Fruit fly (Drosophila melanogaster) whole organism, adult: ENCODE results near the gene CG43658.
A peak's percentile ranks its signal among the peaks of the same experiment; 100 is the strongest.

ENCODE experiments used
- CG11617 ChIP-seq: fragments of 200-800 bp; sonication (Bioruptor generic); optimal IDR thresholded peaks from 2 replicates; lab custom pipeline; 2017; ENCODE audit warnings: mild to moderate bottlenecking, missing biosample characterization, missing genetic modification reagents, missing genetic modification characterization
- CG12768 ChIP-seq: fragments of 200-800 bp; sonication (Bioruptor generic); optimal IDR thresholded peaks from 2 replicates; lab custom pipeline; 2017; ENCODE audit warnings: missing biosample characterization, missing genetic modification characterization, mild to moderate bottlenecking, moderate library complexity, missing genetic modification reagents
- CG14711 ChIP-seq: fragments of 200-800 bp; sonication (Bioruptor generic); optimal IDR thresholded peaks from 2 replicates; lab custom pipeline; 2018; ENCODE audit warnings: missing biosample characterization, mild to moderate bottlenecking, missing genetic modification characterization, moderate library complexity
- CG1620 ChIP-seq: fragments of 200-800 bp; sonication (Bioruptor generic); optimal IDR thresholded peaks from 2 replicates; lab custom pipeline; 2016; ENCODE audit warnings: missing biosample characterization, missing genetic modification characterization
- CG33017 ChIP-seq: fragments of 200-800 bp; sonication (Bioruptor generic); optimal IDR thresholded peaks from 2 replicates; lab custom pipeline; 2018; ENCODE audit warnings: missing biosample characterization, mild to moderate bottlenecking, missing genetic modification characterization, moderate library complexity
- CG5204 ChIP-seq: fragments of 200-800 bp; sonication (Bioruptor generic); optimal IDR thresholded peaks from 2 replicates; lab custom pipeline; 2016; ENCODE audit warnings: missing biosample characterization, missing genetic modification characterization
- CG7045 ChIP-seq: fragments of 200-800 bp; sonication (Bioruptor generic); optimal IDR thresholded peaks from 2 replicates; lab custom pipeline; 2017; ENCODE audit warnings: missing biosample characterization, mild to moderate bottlenecking, missing genetic modification characterization
- CG7101 ChIP-seq: fragments of 200-800 bp; sonication (Bioruptor generic); optimal IDR thresholded peaks from 2 replicates; lab custom pipeline; 2018; ENCODE audit warnings: missing biosample characterization, mild to moderate bottlenecking, missing genetic modification characterization, moderate library complexity
- Clk ChIP-seq: fragments of 200-800 bp; sonication (Bioruptor generic); optimal IDR thresholded peaks from 2 replicates; lab custom pipeline; 2017; ENCODE audit warnings: missing biosample characterization, missing genetic modification characterization
- Crg-1 ChIP-seq: fragments of 200-800 bp; sonication (Bioruptor generic); optimal IDR thresholded peaks from 2 replicates; lab custom pipeline; 2016; ENCODE audit warnings: missing biosample characterization, missing genetic modification characterization
- Hr96 ChIP-seq: fragments of 200-800 bp; sonication (Bioruptor generic); optimal IDR thresholded peaks from 2 replicates; lab custom pipeline; 2016; ENCODE audit warnings: missing biosample characterization, missing genetic modification characterization
- Mnt ChIP-seq: fragments of 200-800 bp; sonication (Bioruptor generic); optimal IDR thresholded peaks from 2 replicates; lab custom pipeline; 2016; ENCODE audit warnings: missing biosample characterization, mild to moderate bottlenecking, missing genetic modification characterization
- bab1 ChIP-seq: fragments of 200-800 bp; sonication (Bioruptor generic); optimal IDR thresholded peaks from 3 replicates; lab custom pipeline; 2019; ENCODE audit warnings: missing biosample characterization, mild to moderate bottlenecking, missing genetic modification characterization, moderate library complexity
- cic ChIP-seq: fragments of 200-800 bp; sonication (Bioruptor generic); optimal IDR thresholded peaks from 2 replicates; lab custom pipeline; 2017; ENCODE audit warnings: missing biosample characterization, mild to moderate bottlenecking, missing genetic modification characterization, moderate library complexity
- cnc ChIP-seq, 2 experiments: fragments of >200 bp; optimal IDR thresholded peaks; 2 replicates each; lab custom pipeline; 2017
- kay ChIP-seq: fragments of 200-800 bp; sonication (Bioruptor generic); peaks from one replicate; lab custom pipeline; 2016; ENCODE audit warnings: missing biosample characterization, missing genetic modification characterization, borderline replicate concordance
- ovo ChIP-seq: fragments of 200-800 bp; sonication (Bioruptor generic); optimal IDR thresholded peaks from 2 replicates; lab custom pipeline; 2016; ENCODE audit warnings: missing biosample characterization, missing genetic modification characterization
- pad ChIP-seq: fragments of 200-800 bp; sonication (Bioruptor generic); optimal IDR thresholded peaks from 3 replicates; lab custom pipeline; 2017; ENCODE audit warnings: missing biosample characterization, missing genetic modification characterization, mild to moderate bottlenecking, moderate library complexity, missing genetic modification reagents
- tj ChIP-seq: fragments of 200-800 bp; sonication (Bioruptor generic); optimal IDR thresholded peaks from 3 replicates; lab custom pipeline; 2017; ENCODE audit warnings: missing biosample characterization, mild to moderate bottlenecking, missing genetic modification characterization, moderate library complexity
- toe ChIP-seq: fragments of 200-800 bp; sonication (Bioruptor generic); optimal IDR thresholded peaks from 2 replicates; lab custom pipeline; 2016; ENCODE audit warnings: missing biosample characterization, missing genetic modification characterization

Gene CG43658

dm6 chrX:17561130-17561942 lies at the start of gene CG43658:
TSS of gene CG43658 (minus strand) at chrX:17561180.
- TF ChIP-seq CG7045 (GFP tag; lab: Kevin White, UChicago) (no peak), cic (GFP tag; lab: Kevin White, UChicago) (no peak), CG33017 (tag; lab: Kevin White, UChicago) (no peak), CG14711 (tag; lab: Kevin White, UChicago) (no peak), kay (no peak), CG7101 (tag; lab: Kevin White, UChicago) (no peak), CG1620 (GFP tag; lab: Kevin White, UChicago) (no peak), bab1 (no peak), toe (GFP tag; lab: Kevin White, UChicago) (no peak), cnc (optimal IDR thresholded peaks at IDR 0.05; lab: Kevin White, UChicago) (no peak)

dm6 chrX:17602466-17602865 lies 41.5 kb upstream of the CG43658 start:
- no peak for TF ChIP-seq toe (GFP tag; lab: Kevin White, UChicago)
- TF ChIP-seq CG11617: no peak
- no peak for TF ChIP-seq CG7101 (tag; lab: Kevin White, UChicago)
- no peak for TF ChIP-seq CG1620 (GFP tag; lab: Kevin White, UChicago)

dm6 chrX:17599330-17599729 lies 38.4 kb upstream of the CG43658 start, which contains the start of gene X11L:
TSS of gene X11L (plus strand) at chrX:17599608.
- TF ChIP-seq pad (GFP tag; lab: Kevin White, UChicago): peak; percentile 67
- peak; percentile 1 for TF ChIP-seq cic (GFP tag; lab: Kevin White, UChicago)
- no peak for TF ChIP-seq Clk
- TF ChIP-seq CG7045 (GFP tag; lab: Kevin White, UChicago): peak; percentile 41
- peak; percentile 73 for TF ChIP-seq bab1
- TF ChIP-seq CG11617: peak; percentile 62
- TF ChIP-seq toe (GFP tag; lab: Kevin White, UChicago): peak; percentile 66
- TF ChIP-seq Hr96 (GFP tag; lab: Kevin White, UChicago): no peak
- peak; percentile 19 for TF ChIP-seq CG33017 (tag; lab: Kevin White, UChicago)
- peak; percentile 65 for TF ChIP-seq CG5204 (GFP tag; lab: Kevin White, UChicago)
- peak; percentile 36 for TF ChIP-seq ovo (GFP tag; lab: Kevin White, UChicago)
- TF ChIP-seq cnc (optimal IDR thresholded peaks at IDR 0.05; lab: Kevin White, UChicago): no peak
- TF ChIP-seq tj: peak; percentile 40
- peak; percentile 80 for TF ChIP-seq Mnt (GFP tag; lab: Kevin White, UChicago)
- TF ChIP-seq CG12768 (GFP tag; lab: Kevin White, UChicago): peak; percentile 60
- TF ChIP-seq CG14711 (tag; lab: Kevin White, UChicago): peak; percentile 61
- TF ChIP-seq CG1620 (GFP tag; lab: Kevin White, UChicago): peak; percentile 86
- no peak for TF ChIP-seq kay
- TF ChIP-seq Crg-1 (GFP tag; lab: Kevin White, UChicago): peak; percentile 87
- peak; percentile 77 for TF ChIP-seq CG7101 (tag; lab: Kevin White, UChicago)

- no peak for TF ChIP-seq CG1620 (GFP tag; lab: Kevin White, UChicago)
- no peak for TF ChIP-seq bab1
- no peak for TF ChIP-seq pad (GFP tag; lab: Kevin White, UChicago)
- TF ChIP-seq toe (GFP tag; lab: Kevin White, UChicago): no peak
- TF ChIP-seq Clk: no peak
- TF ChIP-seq ovo (GFP tag; lab: Kevin White, UChicago): no peak
- no peak for TF ChIP-seq CG5204 (GFP tag; lab: Kevin White, UChicago)
- TF ChIP-seq Mnt (GFP tag; lab: Kevin White, UChicago): no peak
- TF ChIP-seq CG11617: no peak
- TF ChIP-seq CG12768 (GFP tag; lab: Kevin White, UChicago): no peak
- TF ChIP-seq kay: no peak
- TF ChIP-seq CG33017 (tag; lab: Kevin White, UChicago): no peak
- TF ChIP-seq cic (GFP tag; lab: Kevin White, UChicago): no peak
- TF ChIP-seq CG14711 (tag; lab: Kevin White, UChicago): no peak
- no peak for TF ChIP-seq CG7101 (tag; lab: Kevin White, UChicago)
- no peak for TF ChIP-seq cnc (optimal IDR thresholded peaks at IDR 0.05; lab: Kevin White, UChicago)
- no peak for TF ChIP-seq CG7045 (GFP tag; lab: Kevin White, UChicago)
- TF ChIP-seq tj: no peak
- TF ChIP-seq Crg-1 (GFP tag; lab: Kevin White, UChicago): no peak
Observed at dm6 chrX:17597622-17598021, 36.6 kb upstream of the CG43658 start.

- TF ChIP-seq Clk (no peak), ovo (GFP tag; lab: Kevin White, UChicago) (no peak), bab1 (peak; percentile 38), CG5204 (GFP tag; lab: Kevin White, UChicago) (no peak), CG11617 (no peak), Crg-1 (GFP tag; lab: Kevin White, UChicago) (no peak), toe (GFP tag; lab: Kevin White, UChicago) (no peak), CG1620 (GFP tag; lab: Kevin White, UChicago) (no peak), Mnt (GFP tag; lab: Kevin White, UChicago) (no peak), tj (no peak), pad (GFP tag; lab: Kevin White, UChicago) (no peak), Hr96 (GFP tag; lab: Kevin White, UChicago) (no peak), CG14711 (tag; lab: Kevin White, UChicago) (peak; percentile 33), CG12768 (GFP tag; lab: Kevin White, UChicago) (no peak), CG33017 (tag; lab: Kevin White, UChicago) (no peak), cnc (optimal IDR thresholded peaks at IDR 0.05; lab: Kevin White, UChicago) (no peak), CG7045 (GFP tag; lab: Kevin White, UChicago) (no peak), CG7101 (tag; lab: Kevin White, UChicago) (no peak), cic (GFP tag; lab: Kevin White, UChicago) (no peak), kay (peak; percentile 30)
Observed at dm6 chrX:17595822-17596221, 34.8 kb upstream of the CG43658 start.
